Worm (Caenorhabditis elegans): ENCODE measurements around the gene unc-79.

- TF ChIP-seq him-1 (tag; optimal IDR thresholded peaks at IDR 0.05), result no peak
- TF ChIP-seq dao-5 (tag; optimal IDR thresholded peaks at IDR 0.05), result no peak
These were observed 33.6 kb downstream of the unc-79 start for ce11 chrIII:4099884-4100596.
